Fruit fly (Drosophila melanogaster): ENCODE results near the gene mRpL19.

mRpL19 gene

DNA sequence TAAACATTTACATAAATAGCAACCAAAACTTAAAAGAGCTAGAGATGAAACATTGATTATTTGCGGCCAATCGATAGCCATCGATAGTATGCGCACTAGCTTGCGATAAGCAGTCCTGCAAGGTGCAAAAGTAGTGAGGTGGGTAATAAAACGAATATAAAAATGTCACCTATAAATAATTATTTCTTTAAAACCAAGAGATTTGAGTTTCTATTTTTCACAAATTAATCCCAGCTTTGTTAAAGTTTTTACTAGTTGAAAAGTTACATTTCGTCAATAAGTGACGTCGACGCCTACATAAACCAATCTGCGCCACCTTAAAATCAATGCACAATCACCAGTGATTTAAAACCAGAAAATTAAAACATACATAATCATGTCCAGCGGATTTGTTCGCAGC lies 23.2 kb upstream of the mRpL19 start, which contains the start of the genes Mkk4 and SLIRP2 (continued):
- TF ChIP-seq Eip75B (GFP tag; optimal IDR thresholded peaks at IDR 0.05), result peak; percentile 99
- TF ChIP-seq Ets21C (GFP tag; optimal IDR thresholded peaks at IDR 0.05), result peak; percentile 99
- peak; percentile 99 for TF ChIP-seq lz (GFP tag; optimal IDR thresholded peaks at IDR 0.05)
- peak; percentile 99 for TF ChIP-seq CG6792 (GFP tag; optimal IDR thresholded peaks at IDR 0.05)
- TF ChIP-seq CG8319 (GFP tag; optimal IDR thresholded peaks at IDR 0.05), result peak; percentile 97
- peak; percentile 100 for TF ChIP-seq Eip78C (GFP tag)
- TF ChIP-seq eg (GFP tag; IDR thresholded peaks at IDR 0.05), result peak; percentile 99
- TF ChIP-seq Ets96B (tag; optimal IDR thresholded peaks at IDR 0.05), result peak; percentile 98
- peak; percentile 99 for TF ChIP-seq CG8119 (GFP tag; IDR thresholded peaks at IDR 0.05)
- TF ChIP-seq Blimp-1 (GFP tag; optimal IDR thresholded peaks at IDR 0.05), result peak; percentile 93
- peak; percentile 94 for TF ChIP-seq CG16779 (tag; optimal IDR thresholded peaks at IDR 0.05)
- peak; percentile 99 for TF ChIP-seq topi (GFP tag; optimal IDR thresholded peaks at IDR 0.05)
- TF ChIP-seq spab (GFP tag; optimal IDR thresholded peaks at IDR 0.05), result peak; percentile 97
- TF ChIP-seq pdm3 (GFP tag; optimal IDR thresholded peaks at IDR 0.05), result peak; percentile 99
- peak; percentile 98 for TF ChIP-seq CG8632 (GFP tag; optimal IDR thresholded peaks at IDR 0.05)
- peak; percentile 99 for TF ChIP-seq Met (GFP tag; optimal IDR thresholded peaks at IDR 0.05)
- peak; percentile 99 for TF ChIP-seq Sox15 (GFP tag; optimal IDR thresholded peaks at IDR 0.05)
- TF ChIP-seq salr (GFP tag; optimal IDR thresholded peaks at IDR 0.05), result peak; percentile 97 to 98
- TF ChIP-seq Gug (GFP tag; IDR thresholded peaks at IDR 0.05), result peak; percentile 99
- peak; percentile 99 for TF ChIP-seq cyc (GFP tag; optimal IDR thresholded peaks at IDR 0.05)
- peak; percentile 99 for TF ChIP-seq Sox14 (GFP tag; optimal IDR thresholded peaks at IDR 0.05)
- peak; percentile 98 for TF ChIP-seq CG11902 (GFP tag; optimal IDR thresholded peaks at IDR 0.05)
- TF ChIP-seq CG34406 (GFP tag; optimal IDR thresholded peaks at IDR 0.05), result peak; percentile 99
- TF ChIP-seq CG7368 (GFP tag; optimal IDR thresholded peaks at IDR 0.05), result peak; percentile 98
- peak; percentile 98 for TF ChIP-seq vri (GFP tag; optimal IDR thresholded peaks at IDR 0.05)
- TF ChIP-seq Smox (GFP tag; optimal IDR thresholded peaks at IDR 0.05), result peak; percentile 99
- peak; percentile 99 for TF ChIP-seq Hr39 (GFP tag; optimal IDR thresholded peaks at IDR 0.05)

DNA sequence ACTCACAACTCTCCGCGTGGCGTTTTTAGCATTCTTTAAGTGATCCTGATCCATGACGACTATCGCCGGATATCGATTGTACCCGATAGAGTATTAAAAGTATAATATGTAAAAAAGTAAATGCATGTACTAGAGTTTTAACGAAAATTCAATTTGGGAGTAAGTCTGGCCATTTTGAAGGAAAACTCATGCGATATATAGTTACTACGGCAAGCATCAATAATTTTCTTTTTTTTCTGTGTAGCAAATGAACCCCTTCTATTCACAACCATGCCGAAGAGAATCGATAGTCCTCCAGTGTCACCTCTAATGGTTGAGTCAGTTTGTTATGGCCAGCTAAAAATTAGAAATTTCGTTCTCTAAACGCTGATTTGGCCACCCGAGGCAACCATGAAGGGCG lies 21.2 kb upstream of the mRpL19 start, which contains the start of the genes Sys1 and Dhod:
Sys1 (plus strand) TSS at position 91 of the 400 bp plus-strand sequence.
Dhod (minus strand) TSS at position 186 of the 400 bp plus-strand sequence.
- TF ChIP-seq Gug (GFP tag; IDR thresholded peaks at IDR 0.05) (peak; percentile 67), net (GFP tag; optimal IDR thresholded peaks at IDR 0.05) (peak; percentile 61), pdm3 (GFP tag; optimal IDR thresholded peaks at IDR 0.05) (peak; percentile 85), CG31627 (GFP tag; optimal IDR thresholded peaks at IDR 0.05) (peak; percentile 84), fkh (GFP tag; optimal IDR thresholded peaks at IDR 0.05) (no peak), CG11294 (GFP tag; IDR thresholded peaks at IDR 0.05) (peak; percentile 53; the same call in 1 of the 2 replicates), salr (GFP tag; optimal IDR thresholded peaks at IDR 0.05) (peak in 1 of 2 experiments; percentile 45), dsx (GFP tag; optimal IDR thresholded peaks at IDR 0.05; ENCODE audit: poor library complexity, severe bottlenecking) (peak; percentile 25), esn (GFP tag; optimal IDR thresholded peaks at IDR 0.05) (peak; percentile 85), CG6163 (GFP tag; IDR thresholded peaks at IDR 0.05) (peak; percentile 69; the same call in 2 of the 3 replicates), Smox (GFP tag; optimal IDR thresholded peaks at IDR 0.05) (peak; percentile 81), Eip75B (GFP tag; optimal IDR thresholded peaks at IDR 0.05) (peak; percentile 75), CG10669 (GFP tag; optimal IDR thresholded peaks at IDR 0.05) (peak; percentile 39), CG3032 (tag; optimal IDR thresholded peaks at IDR 0.05) (peak; percentile 53), CG16779 (tag; optimal IDR thresholded peaks at IDR 0.05) (no peak), CG15336 (GFP tag; IDR thresholded peaks at IDR 0.05) (peak; percentile 64), Sox15 (GFP tag; optimal IDR thresholded peaks at IDR 0.05) (peak; percentile 65), OdsH (GFP tag; optimal IDR thresholded peaks at IDR 0.05) (peak; percentile 82), dac (GFP tag; optimal IDR thresholded peaks at IDR 0.05) (peak; percentile 20), CG6792 (GFP tag; optimal IDR thresholded peaks at IDR 0.05) (peak; percentile 65), Sox14 (GFP tag; optimal IDR thresholded peaks at IDR 0.05) (peak; percentile 85), Eip93F (GFP tag; optimal IDR thresholded peaks at IDR 0.05) (no peak), Eip78C (GFP tag) (peak; percentile 89), CG32006 (GFP tag; optimal IDR thresholded peaks at IDR 0.05) (peak; percentile 70), achi (GFP tag; optimal IDR thresholded peaks at IDR 0.05) (peak; percentile 73), Ets96B (tag; optimal IDR thresholded peaks at IDR 0.05) (peak; percentile 54), Blimp-1 (GFP tag; optimal IDR thresholded peaks at IDR 0.05) (no peak), fd59A (GFP tag; optimal IDR thresholded peaks at IDR 0.05) (no peak), CG6854 (GFP tag; optimal IDR thresholded peaks at IDR 0.05) (no peak), lz (GFP tag; optimal IDR thresholded peaks at IDR 0.05) (peak; percentile 81), vri (GFP tag; optimal IDR thresholded peaks at IDR 0.05) (peak; percentile 59), acj6 (GFP tag; optimal IDR thresholded peaks at IDR 0.05) (peak; percentile 77), CG34406 (GFP tag; optimal IDR thresholded peaks at IDR 0.05) (peak; percentile 63), Ets21C (GFP tag; optimal IDR thresholded peaks at IDR 0.05) (peak; percentile 79), CG8119 (GFP tag; IDR thresholded peaks at IDR 0.05) (peak; percentile 53; the same call in 1 of the 3 replicates), Hr39 (GFP tag; optimal IDR thresholded peaks at IDR 0.05) (peak; percentile 86), CG7368 (GFP tag; optimal IDR thresholded peaks at IDR 0.05) (peak; percentile 69), CG1621 (tag; optimal IDR thresholded peaks at IDR 0.05) (peak; percentile 29), CG11902 (GFP tag; optimal IDR thresholded peaks at IDR 0.05) (peak; percentile 64), fd85E (GFP tag; optimal IDR thresholded peaks at IDR 0.05) (no peak)

All from whole organism, prepupa.